Worm (Caenorhabditis elegans): ENCODE data around the gene Y75B8A.8.
"Not testable (repeated sequence)": the region's sequence is repeated elsewhere in the genome, so short reads cannot be mapped to it uniquely, and the experiment has no call there.

The Y75B8A.8 gene

DNA sequence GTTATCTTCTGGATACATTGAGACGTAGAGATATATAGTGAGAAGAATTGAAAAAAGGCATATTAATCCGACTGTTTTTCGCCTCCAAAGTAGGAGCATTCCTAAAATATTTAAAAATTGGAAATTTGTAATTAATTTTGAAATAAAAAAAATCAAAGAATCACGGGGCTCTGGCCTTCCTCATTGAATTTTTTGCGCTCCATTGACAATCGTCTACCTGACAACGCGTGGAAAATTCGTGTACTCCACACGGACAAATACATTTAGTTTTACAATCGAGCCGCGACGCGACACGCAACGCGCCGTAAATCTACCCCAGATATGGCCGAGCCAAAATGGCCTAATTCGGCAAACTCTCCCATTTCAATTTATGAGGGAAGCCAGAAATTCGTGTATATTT is 16.6 kb downstream of the Y75B8A.8 start, which contains the start of gene gly-11:
Gene gly-11, minus strand, starts transcription at position 101 of the 400 bp plus-strand sequence.
- not testable (repeated sequence) for TF ChIP-seq unc-130 (GFP tag; optimal IDR thresholded peaks at IDR 0.05); B0035.1 (tag; optimal IDR thresholded peaks at IDR 0.05); ZK185.1 (tag; optimal IDR thresholded peaks at IDR 0.05; ENCODE audit: poor library complexity, severe bottlenecking)

DNA sequence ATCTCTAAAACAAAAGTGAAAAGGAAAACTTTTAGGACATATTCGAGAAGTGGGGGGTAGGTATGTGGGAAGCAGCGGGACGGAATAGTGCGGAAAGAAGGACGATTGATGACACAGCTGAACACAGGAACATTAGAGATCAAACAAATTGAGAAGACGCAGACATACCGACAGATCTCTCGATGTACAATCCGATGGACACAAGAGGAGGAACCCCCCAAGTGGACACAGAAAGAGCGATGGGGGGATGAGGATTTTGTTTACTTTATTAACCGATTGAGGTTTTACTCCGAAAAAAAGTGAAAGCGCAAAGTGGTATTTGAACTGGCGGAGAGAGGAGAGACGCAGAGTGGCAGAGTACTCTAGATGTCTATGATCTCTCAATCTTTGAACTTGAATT is 17.6 kb downstream of the Y75B8A.8 start:
- TF ChIP-seq egl-44 (GFP tag; IDR thresholded peaks at IDR 0.05) = no peak
- no peak for TF ChIP-seq lsy-27 (tag; optimal IDR thresholded peaks at IDR 0.05; ENCODE audit: borderline replicate concordance, insufficient read depth)
- TF ChIP-seq tbx-9 (tag; optimal IDR thresholded peaks at IDR 0.05; ENCODE audit: borderline replicate concordance) = no peak
- TF ChIP-seq snpc-1.3 (tag; optimal IDR thresholded peaks at IDR 0.05; ENCODE audit: insufficient read depth) = no peak
- TF ChIP-seq dpff-1 (tag; optimal IDR thresholded peaks at IDR 0.05) = no peak
- no peak for TF ChIP-seq cebp-2 (GFP tag; IDR thresholded peaks at IDR 0.05)
- no peak for TF ChIP-seq tbp1 (GFP tag; optimal IDR thresholded peaks at IDR 0.05)

DNA sequence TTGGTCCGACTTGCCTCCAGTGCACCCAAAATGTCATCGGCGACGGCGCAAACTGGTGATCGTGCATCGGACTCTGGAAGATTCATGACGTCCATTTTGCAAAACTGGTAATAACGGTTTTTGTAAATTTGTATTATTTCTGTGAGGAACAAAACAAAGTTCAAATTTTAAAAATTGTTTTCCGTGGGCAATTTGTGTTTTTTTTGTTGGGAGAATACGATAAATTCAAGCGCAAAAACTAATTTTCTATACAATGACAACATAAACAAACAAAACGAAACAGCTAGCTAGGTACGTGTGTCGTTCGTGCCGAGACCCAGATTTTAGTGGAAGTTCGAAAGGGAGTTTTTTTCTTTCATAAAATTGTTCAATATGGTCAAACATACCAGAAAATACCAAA is 22.4 kb downstream of the Y75B8A.8 start, which contains the start of gene Y75B8A.10:
Gene Y75B8A.10, minus strand, starts transcription at position 101 of the 400 bp plus-strand sequence.
- TF ChIP-seq mel-28 (tag; optimal IDR thresholded peaks at IDR 0.05; ENCODE audit: borderline replicate concordance) = no peak
- no peak for TF ChIP-seq bed-2 (GFP tag; IDR thresholded peaks at IDR 0.05)
- TF ChIP-seq nhr-80 (tag; optimal IDR thresholded peaks at IDR 0.05) = no peak
- no peak for TF ChIP-seq lin-40 (tag; optimal IDR thresholded peaks at IDR 0.05)
- no peak for TF ChIP-seq madf-8 (GFP tag; conservative IDR thresholded peaks at IDR 0.05)
- TF ChIP-seq rec-8 (tag; optimal IDR thresholded peaks at IDR 0.05) = no peak
- no peak for TF ChIP-seq lin-35 (GFP tag; optimal IDR thresholded peaks at IDR 0.05)
- no peak for TF ChIP-seq hrde-1 (tag; optimal IDR thresholded peaks at IDR 0.05; ENCODE audit: borderline replicate concordance)
- TF ChIP-seq cebp-1 (GFP tag; IDR thresholded peaks at IDR 0.05) = no peak
- no peak for TF ChIP-seq cebp-1 (tag; optimal IDR thresholded peaks at IDR 0.05)
- no peak for TF ChIP-seq ztf-18 (tag; optimal IDR thresholded peaks at IDR 0.05)

DNA sequence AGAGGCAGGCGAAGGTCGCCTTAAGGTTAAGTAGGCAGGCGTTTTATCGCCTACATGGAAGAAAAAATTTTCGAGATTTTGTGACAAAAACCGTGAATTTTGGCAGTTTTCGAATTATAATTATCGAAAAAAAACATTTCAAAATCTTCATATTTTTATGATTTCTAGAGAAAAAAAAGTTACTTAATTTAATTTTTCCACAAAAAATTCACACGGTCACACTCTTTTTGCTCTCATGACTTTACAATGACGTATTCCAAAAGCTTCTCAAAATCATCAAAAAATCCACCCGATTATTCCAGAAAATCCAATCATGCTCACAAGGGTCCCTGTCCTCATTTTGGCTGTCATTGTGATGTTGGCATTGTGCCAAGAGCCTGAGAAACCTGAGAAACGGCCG is 25.6 kb downstream of the Y75B8A.8 start, which contains the start of gene lury-1:
Gene lury-1, plus strand, starts transcription at position 301 of the 400 bp plus-strand sequence.
- TF ChIP-seq lin-54 (GFP tag; optimal IDR thresholded peaks at IDR 0.05) (no peak), F57A8.1 (GFP tag; optimal IDR thresholded peaks at IDR 0.05) (no peak), F55B11.4 (tag; optimal IDR thresholded peaks at IDR 0.05; ENCODE audit: borderline replicate concordance, insufficient read depth) (no peak), lsl-1 (GFP tag; optimal IDR thresholded peaks at IDR 0.05) (no peak), snpc-1.3 (tag; optimal IDR thresholded peaks at IDR 0.05; ENCODE audit: insufficient read depth) (no peak), nhr-90 (tag; optimal IDR thresholded peaks at IDR 0.05) (no peak), ceh-79 (tag; optimal IDR thresholded peaks at IDR 0.05) (no peak), sdz-38 (tag; optimal IDR thresholded peaks at IDR 0.05) (no peak), zim-3 (tag; optimal IDR thresholded peaks at IDR 0.05) (no peak), gei-17 (GFP tag; optimal IDR thresholded peaks at IDR 0.05) (no peak), sea-2 (GFP tag; IDR thresholded peaks at IDR 0.05) (no peak), attf-3 (GFP tag; conservative IDR thresholded peaks at IDR 0.05) (no peak), nhr-80 (tag; optimal IDR thresholded peaks at IDR 0.05) (no peak), ztf-3 (GFP tag; optimal IDR thresholded peaks at IDR 0.05) (no peak), D2030.7 (GFP tag; IDR thresholded peaks at IDR 0.05) (no peak), unc-130 (GFP tag; optimal IDR thresholded peaks at IDR 0.05) (no peak), ceh-91 (GFP tag; IDR thresholded peaks at IDR 0.05) (no peak), lin-26 (GFP tag; IDR thresholded peaks at IDR 0.05) (no peak), ceh-58 (GFP tag; IDR thresholded peaks at IDR 0.05) (no peak)

Data from whole organism, young adult.